Worm (Caenorhabditis elegans) whole organism, L2 larva: ENCODE data around the gene srsy-2.

Experiments used
- F13H6.1 ChIP-seq: sonication (generic microtip); optimal IDR thresholded peaks from 2 replicates; lab custom pipeline; 2016; ENCODE audit warnings: missing genetic modification characterization, missing compliant biosample characterization
- ZK546.5 ChIP-seq: sonication (generic microtip); optimal IDR thresholded peaks from 2 replicates; lab custom pipeline; 2017; ENCODE audit warnings: missing biosample characterization, missing genetic modification characterization
- ceh-16 ChIP-seq: fragments of 150-350 bp; optimal IDR thresholded peaks from 2 replicates; lab custom pipeline; 2014; ENCODE audit warnings: missing biosample characterization, missing genetic modification characterization
- elt-3 ChIP-seq: sonication (generic microtip); optimal IDR thresholded peaks from 2 replicates; lab custom pipeline; 2017; ENCODE audit warnings: missing biosample characterization, missing genetic modification characterization
- fos-1 ChIP-seq: fragments of 150-350 bp; optimal IDR thresholded peaks from 2 replicates; lab custom pipeline; 2014; ENCODE audit warnings: missing biosample characterization, missing genetic modification characterization
- mdl-1 ChIP-seq, 2 experiments: fragments of 150-350 bp in 1 of 2; sonication (generic microtip) in 1 of 2; optimal IDR thresholded peaks; 2 replicates each; lab custom pipeline; 2017; ENCODE audit warnings: missing biosample characterization in 2 of 2, missing genetic modification characterization in 2 of 2
- nhr-237 ChIP-seq: fragments of 150-350 bp; optimal IDR thresholded peaks from 2 replicates; lab custom pipeline; 2014; ENCODE audit warnings: missing biosample characterization, missing genetic modification characterization
- nhr-25 ChIP-seq: fragments of 150-350 bp; sonication (generic microtip); optimal IDR thresholded peaks from 3 replicates; lab custom pipeline; 2014; ENCODE audit warnings: missing biosample characterization, missing genetic modification characterization
- snpc-4 ChIP-seq: fragments of 150-350 bp; optimal IDR thresholded peaks from 2 replicates; lab custom pipeline; 2014; ENCODE audit warnings: missing biosample characterization, missing genetic modification characterization
- unc-39 ChIP-seq: fragments of 150-350 bp; optimal IDR thresholded peaks from 2 replicates; lab custom pipeline; 2014; ENCODE audit warnings: missing biosample characterization, missing genetic modification characterization
- unc-62 ChIP-seq: fragments of 150-350 bp; optimal IDR thresholded peaks from 2 replicates; lab custom pipeline; 2014; ENCODE audit warnings: missing biosample characterization, missing genetic modification reagents, missing genetic modification characterization
- ztf-4 ChIP-seq: fragments of 150-350 bp; optimal IDR thresholded peaks from 2 replicates; lab custom pipeline; 2014; ENCODE audit warnings: missing biosample characterization, missing genetic modification characterization

DNA sequence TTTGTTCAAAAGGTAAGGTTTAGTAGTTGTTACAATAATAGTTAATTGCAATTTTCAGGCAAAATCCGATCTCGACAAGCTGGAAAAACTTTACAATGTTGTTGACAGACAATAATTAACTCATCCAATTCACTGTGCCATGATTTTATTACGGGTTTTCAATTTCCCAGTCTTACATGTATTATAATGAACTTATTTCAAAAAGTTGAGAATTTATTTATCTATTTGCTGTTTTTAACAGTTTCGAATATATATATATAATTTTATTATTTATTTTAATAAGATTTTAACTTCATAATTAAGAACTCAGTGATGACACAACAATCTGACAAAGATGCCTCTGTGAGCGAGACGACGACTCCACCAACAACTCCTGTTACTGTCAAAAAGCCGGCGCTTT lies 19.2 kb upstream of the srsy-2 start, which contains the start of gene lelo-1:
- no peak for TF ChIP-seq nhr-237 (tag; lab: Kevin White, UChicago)
- TF ChIP-seq ztf-4 (tag; lab: Kevin White, UChicago) = no peak
- no peak for TF ChIP-seq F13H6.1 (tag; lab: Kevin White, UChicago)
- no peak for TF ChIP-seq nhr-25 (tag; lab: Kevin White, UChicago)
- TF ChIP-seq snpc-4 = no peak
- no peak for TF ChIP-seq fos-1
- TF ChIP-seq unc-62 = no peak
- no peak for TF ChIP-seq unc-39 (tag; lab: Kevin White, UChicago)
- no peak for TF ChIP-seq elt-3 (tag; lab: Kevin White, UChicago)
- TF ChIP-seq ceh-16 (tag; lab: Kevin White, UChicago) = no peak
- TF ChIP-seq mdl-1 (tag; optimal IDR thresholded peaks at IDR 0.05; lab: Kevin White, UChicago) = no peak
- no peak for TF ChIP-seq ZK546.5 (tag; lab: Kevin White, UChicago)
